Worm (Caenorhabditis elegans): ENCODE data around the gene hecd-1.

ce11 chrIV:7149020-7149601 lies 4.6 kb upstream of the hecd-1 start, which contains the start of gene C34D4.4:
- TF ChIP-seq hmg-4 (GFP tag; optimal IDR thresholded peaks at IDR 0.05) (peak; percentile 14), pes-1 (GFP tag; IDR thresholded peaks at IDR 0.05) (no peak), ama-1 (optimal IDR thresholded peaks at IDR 0.05) (no peak), ceh-36 (tag; optimal IDR thresholded peaks at IDR 0.05) (no peak), flt-1 (GFP tag; IDR thresholded peaks at IDR 0.05) (no peak), hmbx-1 (tag; optimal IDR thresholded peaks at IDR 0.05) (no peak), ets-7 (tag; optimal IDR thresholded peaks at IDR 0.05) (no peak), tbx-11 (GFP tag; IDR thresholded peaks at IDR 0.05) (no peak), aly-1 (tag; optimal IDR thresholded peaks at IDR 0.05) (no peak), tra-4 (tag; optimal IDR thresholded peaks at IDR 0.05) (no peak), sea-1 (GFP tag; conservative IDR thresholded peaks at IDR 0.05) (no peak), F13C5.2 (tag; optimal IDR thresholded peaks at IDR 0.05) (no peak), ceh-13 (GFP tag; optimal IDR thresholded peaks at IDR 0.05) (no peak), scrt-1 (GFP tag; IDR thresholded peaks at IDR 0.05) (no peak)

All from whole organism, early embryonic.